Worm (Caenorhabditis elegans): ENCODE measurements around the gene mrpl-10.

Gene mrpl-10

DNA sequence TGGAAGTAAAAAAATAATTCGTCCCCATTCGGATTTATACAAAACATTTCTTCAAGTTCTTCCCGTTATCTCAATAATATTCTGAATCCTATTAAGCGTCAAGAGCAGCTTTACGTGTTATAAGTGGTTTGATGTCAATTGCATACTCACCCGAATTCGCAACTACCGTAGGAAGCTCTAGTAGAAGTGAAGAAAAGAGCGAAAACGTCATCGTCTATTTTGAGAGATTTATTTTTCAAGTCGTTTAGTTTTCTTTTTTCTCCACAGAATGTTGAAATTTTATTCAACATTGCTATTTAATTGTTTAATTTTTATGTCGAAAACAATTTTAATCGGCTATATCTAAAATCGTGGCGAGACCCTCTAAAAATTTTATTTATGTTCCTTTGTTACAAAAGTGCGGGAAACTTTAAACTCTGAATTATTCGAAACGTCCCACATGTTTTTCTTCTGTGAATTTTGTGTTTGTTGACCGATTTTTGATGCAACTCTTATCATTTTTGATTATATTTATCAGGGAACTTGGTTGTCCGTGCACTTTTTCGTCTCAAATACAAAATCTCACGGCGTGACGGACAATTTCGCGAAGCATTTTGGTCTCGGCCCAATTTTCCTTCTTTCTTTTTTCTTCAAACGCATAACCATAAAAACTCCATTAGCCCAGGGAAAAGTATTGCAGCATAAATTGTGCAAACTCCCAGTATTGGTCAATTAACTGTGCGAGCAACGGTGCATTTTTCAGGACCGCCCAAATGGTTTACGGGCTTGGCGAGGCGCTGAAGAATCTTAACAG lies 8.3 kb downstream of the mrpl-10 start, which contains the start of gene tdc-1:
Gene tdc-1, plus strand, starts transcription at position 743 of the 793 bp plus-strand sequence.
- peak in 1 of 2 experiments; percentile 80 for TF ChIP-seq unc-62 (GFP tag; optimal IDR thresholded peaks at IDR 0.05 in 1 of 2)
- no peak for TF ChIP-seq unc-62 (tag; optimal IDR thresholded peaks at IDR 0.05)
- no peak for TF ChIP-seq attf-4 (tag; optimal IDR thresholded peaks at IDR 0.05)
- peak; percentile 7 for TF ChIP-seq unc-130 (GFP tag; optimal IDR thresholded peaks at IDR 0.05)
- no peak for TF ChIP-seq daf-16 (GFP tag; optimal IDR thresholded peaks at IDR 0.05)
- peak; percentile 11 for TF ChIP-seq daf-16 (tag; optimal IDR thresholded peaks at IDR 0.05)

DNA sequence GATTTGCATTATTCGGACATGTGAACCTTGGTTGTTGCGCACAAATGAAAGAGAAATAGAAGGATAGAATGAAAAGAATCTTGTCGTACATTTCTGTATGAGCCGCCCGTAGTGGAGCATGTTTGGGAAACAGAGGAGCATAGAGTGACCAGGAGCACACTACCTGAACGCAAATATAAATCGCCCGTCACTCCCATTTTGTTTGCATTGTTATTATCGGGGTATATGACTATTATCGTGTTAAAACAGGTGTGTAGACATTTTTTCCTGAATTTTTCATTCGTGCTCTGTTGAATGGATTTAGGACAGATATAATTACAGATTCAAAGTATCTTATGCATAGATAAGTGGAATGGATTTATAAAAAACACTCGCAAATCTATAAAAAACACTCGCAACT lies 9.0 kb downstream of the mrpl-10 start, which contains the start of gene K01C8.2:
Gene K01C8.2, minus strand, starts transcription at position 101 of the 400 bp plus-strand sequence.
- TF ChIP-seq nhr-6 (tag; optimal IDR thresholded peaks at IDR 0.05) (no peak), egl-27 (tag; optimal IDR thresholded peaks at IDR 0.05) (no peak), mdt-29 (GFP tag; IDR thresholded peaks at IDR 0.05) (no peak), lin-1 (GFP tag; IDR thresholded peaks at IDR 0.05) (no peak), ztf-11 (tag; optimal IDR thresholded peaks at IDR 0.05) (no peak), D1046.2 (GFP tag; IDR thresholded peaks at IDR 0.05) (no peak), lim-7 (GFP tag; IDR thresholded peaks at IDR 0.05) (no peak), lin-29 (GFP tag; IDR thresholded peaks at IDR 0.05) (no peak), lin-13 (GFP tag; optimal IDR thresholded peaks at IDR 0.05) (no peak), ceh-44 (GFP tag; IDR thresholded peaks at IDR 0.05) (no peak), hlh-11 (tag; optimal IDR thresholded peaks at IDR 0.05) (no peak), duxl-1 (tag; optimal IDR thresholded peaks at IDR 0.05; ENCODE audit: poor library complexity) (no peak), unc-130 (GFP tag; optimal IDR thresholded peaks at IDR 0.05) (no peak), hlh-30 (tag; optimal IDR thresholded peaks at IDR 0.05; ENCODE audit: insufficient read depth) (no peak), F26F4.8 (GFP tag; conservative IDR thresholded peaks at IDR 0.05) (no peak)

DNA sequence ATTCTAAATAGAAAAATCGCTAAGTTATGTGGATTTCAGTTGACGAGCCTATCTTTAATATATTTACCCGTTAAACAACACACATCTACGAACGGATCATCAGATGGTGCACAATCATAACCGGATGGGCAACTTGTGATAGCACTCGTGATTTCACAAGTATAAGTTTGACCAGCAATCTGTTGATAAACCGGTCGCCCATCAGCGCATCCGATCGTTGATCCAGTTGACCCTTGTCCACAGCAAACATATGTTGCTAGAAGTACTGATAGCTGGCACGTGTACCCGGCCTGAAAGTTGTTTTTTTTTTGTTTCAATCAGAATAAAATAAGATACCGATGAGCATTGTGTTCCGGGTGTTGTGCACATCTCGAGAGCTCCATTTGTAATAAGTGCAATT lies 10.6 kb downstream of the mrpl-10 start:
- TF ChIP-seq nhr-28 (tag; optimal IDR thresholded peaks at IDR 0.05) (peak; percentile 53), hlh-30 (tag; optimal IDR thresholded peaks at IDR 0.05; ENCODE audit: insufficient read depth) (peak; percentile 17), mdl-1 (tag; optimal IDR thresholded peaks at IDR 0.05) (peak in 1 of 2 experiments; percentile 56), skn-1 (tag; optimal IDR thresholded peaks at IDR 0.05) (no peak), unc-130 (GFP tag; optimal IDR thresholded peaks at IDR 0.05) (no peak), zip-11 (GFP tag; IDR thresholded peaks at IDR 0.05) (no peak), hlh-11 (tag; optimal IDR thresholded peaks at IDR 0.05) (peak; percentile 17), zag-1 (tag; optimal IDR thresholded peaks at IDR 0.05) (no peak)

DNA sequence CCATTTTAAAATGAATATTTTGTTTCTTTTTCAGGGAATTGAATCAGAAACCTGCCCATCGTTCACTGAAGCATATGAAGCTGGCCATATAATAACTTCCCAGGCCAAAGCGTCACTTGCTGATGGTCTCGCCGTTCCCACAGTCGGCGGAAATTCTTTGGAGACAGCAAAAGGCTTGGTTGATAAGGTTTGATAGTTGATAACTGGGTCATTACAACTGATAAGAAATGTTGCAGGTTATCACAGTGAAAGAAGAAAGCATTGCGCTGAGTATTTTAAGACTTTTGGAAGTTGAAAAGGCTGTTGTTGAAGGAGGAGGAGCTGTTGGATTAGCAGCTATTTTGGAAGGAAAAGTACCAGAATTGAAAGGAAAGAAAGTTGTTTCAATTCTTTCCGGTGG lies 11.8 kb downstream of the mrpl-10 start:
- no peak for TF ChIP-seq ztf-11 (tag; optimal IDR thresholded peaks at IDR 0.05)
- peak; percentile 35 for TF ChIP-seq hlh-11 (tag; optimal IDR thresholded peaks at IDR 0.05)
- TF ChIP-seq mxl-3 (GFP tag; optimal IDR thresholded peaks at IDR 0.05), result peak; percentile 38
- no peak for TF ChIP-seq aly-2 (tag; optimal IDR thresholded peaks at IDR 0.05)
- peak; percentile 79 for TF ChIP-seq dmd-6 (GFP tag; IDR thresholded peaks at IDR 0.05)
- TF ChIP-seq lin-1 (GFP tag; IDR thresholded peaks at IDR 0.05), result peak; percentile 18; the same call in 1 of the 2 replicates
- no peak for TF ChIP-seq hlh-30 (tag; optimal IDR thresholded peaks at IDR 0.05; ENCODE audit: insufficient read depth)
- peak; percentile 87; the same call in 1 of the 2 replicates for TF ChIP-seq nhr-41 (GFP tag; IDR thresholded peaks at IDR 0.05)
- peak; percentile 89 for TF ChIP-seq pqm-1 (tag; optimal IDR thresholded peaks at IDR 0.05)
- TF ChIP-seq nhr-111 (GFP tag; optimal IDR thresholded peaks at IDR 0.05), result no peak
- peak; percentile 56 for TF ChIP-seq nhr-28 (tag; optimal IDR thresholded peaks at IDR 0.05)

DNA sequence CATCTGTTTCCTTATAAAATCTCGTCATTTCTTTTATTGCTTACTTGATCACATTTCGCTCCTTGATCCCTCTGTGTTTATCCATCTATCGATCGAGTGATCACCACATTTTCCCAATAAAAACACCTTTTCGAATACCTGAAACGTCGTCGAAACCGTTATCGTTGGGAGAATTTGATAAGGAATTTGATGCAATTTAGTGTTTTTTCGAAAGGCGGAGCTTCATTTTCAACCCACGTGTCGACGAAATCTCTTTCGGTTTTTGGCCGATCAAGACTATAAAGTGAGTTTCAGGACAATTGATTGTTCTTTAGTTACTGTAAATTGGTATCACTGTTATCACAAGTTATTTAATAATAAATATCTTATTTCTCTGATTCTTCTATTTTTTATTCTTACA lies 13.7 kb downstream of the mrpl-10 start, which contains the start of gene srdh-1:
Gene srdh-1, plus strand, starts transcription at position 43 of the 400 bp plus-strand sequence.
- TF ChIP-seq hmg-1.1 (GFP tag; IDR thresholded peaks at IDR 0.05) (no peak), ctbp-1 (GFP tag; IDR thresholded peaks at IDR 0.05) (no peak), ZK546.5 (tag; optimal IDR thresholded peaks at IDR 0.05) (no peak), nhr-28 (tag; optimal IDR thresholded peaks at IDR 0.05) (peak; percentile 2), nhr-111 (GFP tag; optimal IDR thresholded peaks at IDR 0.05) (no peak), Y48G9A.11 (GFP tag; IDR thresholded peaks at IDR 0.05) (no peak), nhr-76 (tag; optimal IDR thresholded peaks at IDR 0.05) (no peak), dmd-6 (GFP tag; IDR thresholded peaks at IDR 0.05) (peak; percentile 35; the same call in 1 of the 2 replicates), ceh-32 (tag; optimal IDR thresholded peaks at IDR 0.05; ENCODE audit: poor library complexity) (no peak), mxl-3 (GFP tag; optimal IDR thresholded peaks at IDR 0.05) (peak; percentile 50), tra-1 (GFP tag; IDR thresholded peaks at IDR 0.05) (0 out of 2 replicates have a peak, but pooled peaks have one; percentile 16), mdl-1 (tag; optimal IDR thresholded peaks at IDR 0.05) (peak in 1 of 2 experiments; percentile 21), T26A8.4 (GFP tag; IDR thresholded peaks at IDR 0.05) (no peak), ceh-28 (tag; optimal IDR thresholded peaks at IDR 0.05) (no peak), pha-4 (GFP tag; IDR thresholded peaks at IDR 0.05) (no peak), pha-4 (tag; optimal IDR thresholded peaks at IDR 0.05) (no peak), pqm-1 (tag; optimal IDR thresholded peaks at IDR 0.05) (no peak), aha-1 (tag) (no peak)
